Worm (Caenorhabditis elegans) whole organism, midembryonic: ENCODE data around the gene endu-2.

Experiments used
- T22C8.4 ChIP-seq: fragments of 200-800 bp; sonication (Bioruptor generic); IDR thresholded peaks from 2 replicates; pipeline ENCODE4 v1.3.6; 2022; ENCODE audit warnings: missing genetic modification characterization, missing compliant biosample characterization
- flt-1 ChIP-seq: fragments of 200-800 bp; sonication (Bioruptor generic); IDR thresholded peaks from 2 replicates; pipeline ENCODE4 v1.3.6; 2022; ENCODE audit warnings: missing genetic modification characterization, missing compliant biosample characterization
- klf-2 ChIP-seq: fragments of 200-800 bp; sonication (Bioruptor generic); conservative IDR thresholded peaks from 2 replicates; pipeline ENCODE4 v1.3.6; 2022; ENCODE audit warnings: missing genetic modification reagents, missing genetic modification characterization, missing compliant biosample characterization
- ref-1 ChIP-seq: fragments of 200-800 bp; sonication (Bioruptor generic); conservative IDR thresholded peaks from 2 replicates; pipeline ENCODE4 v1.3.6; 2022; ENCODE audit warnings: missing genetic modification reagents, missing genetic modification characterization, missing compliant biosample characterization
- ztf-29 ChIP-seq: fragments of 200-800 bp; sonication (Bioruptor generic); IDR thresholded peaks from 2 replicates; pipeline ENCODE4 v1.3.6; 2022; ENCODE audit warnings: missing genetic modification reagents, missing genetic modification characterization, missing compliant biosample characterization

DNA sequence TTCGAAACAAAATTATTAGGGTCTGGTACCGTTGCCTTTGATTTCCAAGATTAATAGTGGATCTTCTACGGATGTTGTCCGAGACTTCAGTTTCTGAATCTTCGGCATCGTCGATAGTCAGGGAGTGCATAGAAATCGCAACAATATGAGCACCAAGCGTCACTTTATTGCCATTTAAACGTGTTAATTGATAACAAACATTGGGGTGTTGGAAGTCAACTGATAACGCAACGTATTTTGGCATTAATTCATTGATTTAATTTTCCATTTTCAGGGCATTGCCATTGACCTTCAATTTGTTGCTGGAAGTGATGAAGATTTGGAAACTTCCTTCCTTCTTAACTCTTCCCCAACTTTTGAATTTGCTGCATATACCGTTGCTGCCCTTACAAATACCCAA, 4.0 kb downstream of the endu-2 start, which contains the start of gene kqt-2:
- no peak for TF ChIP-seq flt-1 (GFP tag; lab: Robert Waterston, UW)
- no peak for TF ChIP-seq T22C8.4 (GFP tag; lab: Robert Waterston, UW)
- no peak for TF ChIP-seq klf-2 (GFP tag; lab: Robert Waterston, UW)
- TF ChIP-seq ztf-29 (GFP tag; lab: Robert Waterston, UW): no peak
- no peak for TF ChIP-seq ref-1
